Fruit fly (Drosophila melanogaster) whole organism, embryonic: ENCODE measurements around the gene Naxd.
A peak's percentile ranks its signal among the peaks of the same experiment; 100 is the strongest.

Experiments used
- Aef1 ChIP-seq: fragments of 200-800 bp; sonication (Bioruptor generic); IDR thresholded peaks from 3 replicates; pipeline ENCODE4 v1.3.6; 2022; ENCODE audit warnings: missing biosample characterization, missing genetic modification characterization
- CG10366 ChIP-seq: fragments of 200-800 bp; sonication (Bioruptor generic); IDR thresholded peaks from 2 replicates; pipeline ENCODE4 v1.3.6; 2022; ENCODE audit warnings: missing biosample characterization, missing genetic modification characterization
- CG10543 ChIP-seq: fragments of 200-800 bp; sonication (Bioruptor generic); optimal IDR thresholded peaks from 3 replicates; lab custom pipeline; 2017; ENCODE audit warnings: missing biosample characterization, mild to moderate bottlenecking, missing genetic modification characterization, moderate library complexity
- CG10565 ChIP-seq: fragments of 200-800 bp; sonication (Bioruptor generic); optimal IDR thresholded peaks from 3 replicates; lab custom pipeline; 2016; ENCODE audit warnings: missing biosample characterization, mild to moderate bottlenecking, missing genetic modification characterization
- CG12071 ChIP-seq: fragments of 200-800 bp; sonication (Bioruptor generic); optimal IDR thresholded peaks from 3 replicates; lab custom pipeline; 2018; ENCODE audit warnings: missing biosample characterization, mild to moderate bottlenecking, missing genetic modification characterization
- CG1603 ChIP-seq: fragments of 200-800 bp; sonication (Bioruptor generic); optimal IDR thresholded peaks from 2 replicates; lab custom pipeline; 2019; ENCODE audit warnings: missing biosample characterization, mild to moderate bottlenecking, missing genetic modification characterization, moderate library complexity
- CG16779 ChIP-seq: fragments of 200-800 bp; sonication (Bioruptor generic); IDR thresholded peaks from 2 replicates; pipeline ENCODE4 v1.3.6; 2022; ENCODE audit warnings: missing biosample characterization, missing genetic modification characterization
- CG2889 ChIP-seq: fragments of 200-800 bp; sonication (Bioruptor generic); IDR thresholded peaks from 3 replicates; pipeline ENCODE4 v1.3.6; 2022; ENCODE audit warnings: missing biosample characterization, missing genetic modification characterization
- CG31224 ChIP-seq: fragments of 200-800 bp; sonication (Bioruptor generic); IDR thresholded peaks from 2 replicates; pipeline ENCODE4 v1.3.6; 2022; ENCODE audit warnings: missing biosample characterization, missing genetic modification characterization
- CG6254 ChIP-seq: fragments of 200-800 bp; sonication (Bioruptor generic); optimal IDR thresholded peaks from 3 replicates; lab custom pipeline; 2017; ENCODE audit warnings: mild to moderate bottlenecking, missing biosample characterization, missing genetic modification reagents, missing genetic modification characterization
- CG6683 ChIP-seq: fragments of 200-800 bp; sonication (Bioruptor generic); optimal IDR thresholded peaks from 2 replicates; lab custom pipeline; 2017; ENCODE audit warnings: missing biosample characterization, mild to moderate bottlenecking, missing genetic modification characterization, missing genetic modification reagents
- CG7372 ChIP-seq: fragments of 200-800 bp; sonication (Bioruptor generic); IDR thresholded peaks from 2 replicates; pipeline ENCODE4 v1.3.6; 2022; ENCODE audit warnings: missing biosample characterization, missing genetic modification characterization
- CTCF ChIP-seq: fragments of 200-800 bp; sonication (Bioruptor generic); optimal IDR thresholded peaks from 2 replicates; lab custom pipeline; 2017; ENCODE audit warnings: missing biosample characterization, mild to moderate bottlenecking, missing genetic modification characterization, moderate library complexity
- Doc2 ChIP-seq: fragments of 200-800 bp; sonication (Bioruptor generic); IDR thresholded peaks from 2 replicates; pipeline ENCODE4 v1.3.6; 2022; ENCODE audit warnings: missing biosample characterization, missing genetic modification characterization
- Dp ChIP-seq: fragments of 200-800 bp; sonication (Bioruptor generic); optimal IDR thresholded peaks from 2 replicates; lab custom pipeline; 2018; ENCODE audit warnings: missing biosample characterization, mild to moderate bottlenecking, missing genetic modification characterization, moderate library complexity
- Ets65A ChIP-seq: fragments of 200-800 bp; sonication (Bioruptor generic); peaks from one replicate; lab custom pipeline; 2016; ENCODE audit warnings: missing biosample characterization, missing genetic modification characterization
- Fer1 ChIP-seq: fragments of 200-800 bp; sonication (Bioruptor generic); optimal IDR thresholded peaks from 2 replicates; lab custom pipeline; 2017; ENCODE audit warnings: missing biosample characterization, mild to moderate bottlenecking, missing genetic modification characterization
- HHEX ChIP-seq: fragments of 200-800 bp; sonication (Bioruptor generic); optimal IDR thresholded peaks from 3 replicates; lab custom pipeline; 2017; ENCODE audit warnings: missing biosample characterization, mild to moderate bottlenecking, missing genetic modification characterization, missing genetic modification reagents
- Hr51 ChIP-seq, 2 experiments: fragments of 200-800 bp; sonication (Bioruptor generic); optimal IDR thresholded peaks; 2 replicates in 1 of 2; 3 replicates in 1 of 2; lab custom pipeline; 2016 to 2018; ENCODE audit warnings: missing biosample characterization in 2 of 2, missing genetic modification characterization in 2 of 2, mild to moderate bottlenecking in 1 of 2, moderate library complexity in 1 of 2
- Mad ChIP-seq: fragments of 200-800 bp; sonication (Bioruptor generic); optimal IDR thresholded peaks from 2 replicates; lab custom pipeline; 2016; ENCODE audit warnings: missing biosample characterization, missing genetic modification characterization
- NC2α ChIP-seq: fragments of 200-800 bp; sonication (Bioruptor generic); optimal IDR thresholded peaks from 2 replicates; lab custom pipeline; 2016; ENCODE audit warnings: missing biosample characterization, missing genetic modification characterization
- Nf-YB ChIP-seq: fragments of 200-800 bp; sonication (Bioruptor generic); optimal IDR thresholded peaks from 3 replicates; lab custom pipeline; 2019; ENCODE audit warnings: missing biosample characterization, mild to moderate bottlenecking, missing genetic modification characterization, moderate library complexity
- Optix ChIP-seq: fragments of 200-800 bp; sonication (Bioruptor generic); IDR thresholded peaks from 3 replicates; pipeline ENCODE4 v1.3.6; 2022; ENCODE audit warnings: missing biosample characterization, missing genetic modification characterization
- Rfx ChIP-seq: fragments of 200-800 bp; sonication (Bioruptor generic); IDR thresholded peaks from 2 replicates; pipeline ENCODE4 v1.3.6; 2022; ENCODE audit warnings: missing biosample characterization, missing genetic modification characterization
- Six4 ChIP-seq: fragments of 200-800 bp; sonication (Bioruptor generic); optimal IDR thresholded peaks from 2 replicates; lab custom pipeline; 2016; ENCODE audit warnings: missing biosample characterization, missing genetic modification characterization
- Ssrp ChIP-seq: fragments of 200-800 bp; sonication (Bioruptor generic); optimal IDR thresholded peaks from 2 replicates; lab custom pipeline; 2018; ENCODE audit warnings: missing biosample characterization, mild to moderate bottlenecking, missing genetic modification characterization, moderate library complexity
- Trl ChIP-seq, 3 experiments: fragments of >200 bp in 2 of 3; fragments of 200-800 bp in 1 of 3; sonication (Bioruptor generic) in 1 of 3; optimal IDR thresholded peaks; 2 replicates in 1 of 3; 3 replicates in 2 of 3; lab custom pipeline; 2016 to 2017; ENCODE audit warnings: missing biosample characterization in 1 of 3, missing genetic modification characterization in 1 of 3
- ase ChIP-seq: fragments of 200-800 bp; sonication (Bioruptor generic); IDR thresholded peaks from 3 replicates; pipeline ENCODE4 v1.3.6; 2022; ENCODE audit warnings: missing biosample characterization, missing genetic modification characterization
- cg ChIP-seq: fragments of 200-800 bp; sonication (Bioruptor generic); optimal IDR thresholded peaks from 3 replicates; lab custom pipeline; 2019; ENCODE audit warnings: missing biosample characterization, mild to moderate bottlenecking, missing genetic modification characterization, moderate library complexity
- croc ChIP-seq: fragments of 200-800 bp; sonication (Bioruptor generic); conservative IDR thresholded peaks from 3 replicates; pipeline ENCODE4 v1.3.6; 2022; ENCODE audit warnings: missing biosample characterization, missing genetic modification characterization
- crp ChIP-seq, 2 experiments: fragments of 200-800 bp; sonication (Bioruptor generic); optimal IDR thresholded peaks; 2 replicates in 1 of 2; 3 replicates in 1 of 2; lab custom pipeline; 2017; ENCODE audit warnings: missing biosample characterization in 2 of 2, missing genetic modification characterization in 2 of 2, mild to moderate bottlenecking in 1 of 2, moderate library complexity in 1 of 2
- dati ChIP-seq: fragments of 200-800 bp; sonication (Bioruptor generic); IDR thresholded peaks from 2 replicates; pipeline ENCODE4 v1.3.6; 2022; ENCODE audit warnings: missing biosample characterization, missing genetic modification characterization
- fd96Cb ChIP-seq: fragments of 200-800 bp; sonication (Bioruptor generic); optimal IDR thresholded peaks from 2 replicates; lab custom pipeline; 2018; ENCODE audit warnings: missing biosample characterization, mild to moderate bottlenecking, missing genetic modification characterization, moderate library complexity
- ftz-f1 ChIP-seq: fragments of 200-800 bp; sonication (Bioruptor generic); optimal IDR thresholded peaks from 2 replicates; lab custom pipeline; 2016; ENCODE audit warnings: missing biosample characterization, missing genetic modification characterization
- gfzf ChIP-seq: fragments of 200-800 bp; sonication (Bioruptor generic); optimal IDR thresholded peaks from 2 replicates; lab custom pipeline; 2016; ENCODE audit warnings: missing biosample characterization, mild to moderate bottlenecking, missing genetic modification characterization, moderate library complexity
- grn ChIP-seq: fragments of 200-800 bp; sonication (Bioruptor generic); optimal IDR thresholded peaks from 3 replicates; lab custom pipeline; 2017; ENCODE audit warnings: missing biosample characterization, missing genetic modification characterization
- gsb ChIP-seq: fragments of 200-800 bp; sonication (Bioruptor generic); IDR thresholded peaks from 2 replicates; pipeline ENCODE4 v1.3.6; 2022; ENCODE audit warnings: missing biosample characterization, missing genetic modification characterization
- hth ChIP-seq: fragments of >200 bp; optimal IDR thresholded peaks from 2 replicates; lab custom pipeline; 2017; ENCODE audit warnings: inconsistent platforms
- lilli ChIP-seq: fragments of 200-800 bp; sonication (Bioruptor generic); optimal IDR thresholded peaks from 3 replicates; lab custom pipeline; 2016; ENCODE audit warnings: missing biosample characterization, missing genetic modification characterization
- onecut ChIP-seq: fragments of 200-800 bp; sonication (Bioruptor generic); IDR thresholded peaks from 2 replicates; pipeline ENCODE4 v1.3.6; 2022; ENCODE audit warnings: missing biosample characterization, missing genetic modification characterization
- pan ChIP-seq, 4 experiments: fragments of >200 bp in 3 of 4; fragments of 200-800 bp in 1 of 4; sonication (Bioruptor generic) in 1 of 4; optimal IDR thresholded peaks in 3 of 4; IDR thresholded peaks in 1 of 4; 2 replicates each; pipeline versions ENCODE4 v1.3.6 to Lab custom; 2017 to 2022; ENCODE audit warnings: missing biosample characterization in 2 of 4, missing genetic modification characterization in 2 of 4, mixed read lengths in 1 of 4
- pita ChIP-seq: fragments of 200-800 bp; sonication (Bioruptor generic); optimal IDR thresholded peaks from 2 replicates; lab custom pipeline; 2017; ENCODE audit warnings: missing biosample characterization, mild to moderate bottlenecking, missing genetic modification characterization
- psq ChIP-seq: fragments of 200-800 bp; sonication (Bioruptor generic); optimal IDR thresholded peaks from 2 replicates; lab custom pipeline; 2017; ENCODE audit warnings: missing biosample characterization, missing genetic modification characterization
- ranshi ChIP-seq: fragments of 200-800 bp; sonication (Bioruptor generic); IDR thresholded peaks from 2 replicates; pipeline ENCODE4 v1.3.6; 2022; ENCODE audit warnings: missing biosample characterization, missing genetic modification characterization
- repo ChIP-seq: fragments of 200-800 bp; sonication (Bioruptor generic); optimal IDR thresholded peaks from 2 replicates; lab custom pipeline; 2016; ENCODE audit warnings: missing biosample characterization, missing genetic modification characterization
- sna ChIP-seq: fragments of 200-800 bp; sonication (Bioruptor generic); IDR thresholded peaks from 2 replicates; pipeline ENCODE4 v1.3.6; 2022; ENCODE audit warnings: missing biosample characterization, missing genetic modification characterization; ENCODE audit not compliant: partially characterized antibody
- ssp ChIP-seq: fragments of 200-800 bp; sonication (Bioruptor generic); IDR thresholded peaks from 2 replicates; pipeline ENCODE4 v1.3.6; 2022; ENCODE audit warnings: missing biosample characterization, missing genetic modification characterization
- toy ChIP-seq: fragments of 200-800 bp; sonication (Bioruptor generic); IDR thresholded peaks from 2 replicates; pipeline ENCODE4 v1.3.6; 2022; ENCODE audit warnings: missing biosample characterization, missing genetic modification characterization
- usp ChIP-seq: fragments of >200 bp; optimal IDR thresholded peaks from 2 replicates; lab custom pipeline; 2017; ENCODE audit warnings: missing biosample characterization, missing genetic modification characterization
- wdn ChIP-seq: fragments of 200-800 bp; sonication (Bioruptor generic); IDR thresholded peaks from 2 replicates; pipeline ENCODE4 v1.3.6; 2022; ENCODE audit warnings: missing biosample characterization, missing genetic modification characterization

Naxd gene

DNA sequence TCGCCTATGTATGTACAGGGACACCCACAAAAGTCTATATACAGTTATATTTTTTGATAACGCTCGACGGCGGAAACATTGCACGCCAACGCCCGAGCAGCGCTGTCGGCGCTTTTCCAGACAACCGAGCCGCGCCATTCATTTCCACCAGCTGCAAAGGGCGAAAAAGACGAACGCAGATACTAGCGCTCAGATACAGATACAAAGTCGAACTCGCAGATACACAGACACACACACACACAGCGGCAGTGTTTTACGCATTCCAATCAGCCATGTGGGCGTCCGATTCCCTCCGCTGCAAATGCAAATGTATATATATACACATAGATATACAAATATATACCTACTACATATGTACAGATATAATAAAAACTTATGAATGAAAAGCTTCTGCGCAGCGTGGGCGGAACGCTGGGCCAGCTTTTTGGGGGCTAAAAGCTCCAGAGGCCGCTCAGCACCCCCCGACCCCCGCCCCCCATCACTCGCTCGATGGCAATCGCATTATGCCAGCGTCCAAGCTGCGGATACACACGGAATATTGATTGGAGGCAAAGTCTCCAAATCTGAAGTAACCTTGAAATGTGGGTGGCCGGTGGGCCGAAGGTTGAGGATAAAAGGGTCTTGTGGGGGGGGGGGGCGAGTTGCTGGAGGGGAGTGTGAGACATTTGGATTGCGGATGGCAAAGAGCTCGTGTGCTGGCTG lies 5.9 kb downstream of the Naxd start (continued):
- TF ChIP-seq wdn (0 out of 2 replicates have a peak, but pooled peaks have one; percentile 39), lilli (no peak), Ssrp (no peak), Hr51 (GFP tag; optimal IDR thresholded peaks at IDR 0.05; lab: Kevin White, UChicago) (no peak), NC2α (no peak), Optix (GFP tag; lab: Robert Waterston, UW) (no peak), cg (GFP tag; lab: Kevin White, UChicago) (peak; percentile 85), CG10366 (GFP tag; lab: Robert Waterston, UW) (no peak), grn (GFP tag; lab: Kevin White, UChicago) (peak; percentile 81), CG12071 (GFP tag; lab: Kevin White, UChicago) (no peak), croc (GFP tag; lab: Robert Waterston, UW) (no peak), ssp (GFP tag; lab: Robert Waterston, UW) (no peak), sna (0 out of 2 replicates have a peak, but pooled peaks have one; percentile 37), Trl (optimal IDR thresholded peaks at IDR 0.05; lab: Kevin White, UChicago) (no peak), Trl (GFP tag; optimal IDR thresholded peaks at IDR 0.05; lab: Kevin White, UChicago) (no peak), toy (no peak), psq (no peak), CG6254 (GFP tag; lab: Kevin White, UChicago) (no peak), HHEX (GFP tag; lab: Kevin White, UChicago) (no peak), Doc2 (GFP tag; lab: Robert Waterston, UW) (no peak), ftz-f1 (GFP tag; lab: Kevin White, UChicago) (peak; percentile 98), onecut (GFP tag; lab: Robert Waterston, UW) (peak; percentile 99), CG31224 (GFP tag; lab: Robert Waterston, UW) (no peak), Dp (no peak), hth (lab: Kevin White, UChicago) (no peak), Aef1 (GFP tag; lab: Robert Waterston, UW) (no peak), pita (GFP tag; lab: Kevin White, UChicago) (no peak), Nf-YB (GFP tag; lab: Kevin White, UChicago) (no peak), fd96Cb (tag; lab: Kevin White, UChicago) (no peak), gfzf (GFP tag; lab: Kevin White, UChicago) (no peak), CG16779 (GFP tag; lab: Robert Waterston, UW) (0 out of 2 replicates have a peak, but pooled peaks have one; percentile 36), gsb (GFP tag; lab: Robert Waterston, UW) (no peak), dati (no peak), CTCF (GFP tag; lab: Kevin White, UChicago) (no peak), Ets65A (GFP tag; lab: Kevin White, UChicago) (no peak), CG7372 (GFP tag; lab: Robert Waterston, UW) (no peak), ase (GFP tag; lab: Robert Waterston, UW) (0 out of 3 replicates have a peak, but pooled peaks have one; percentile 26), Fer1 (GFP tag; lab: Kevin White, UChicago) (peak; percentile 14), usp (GFP tag; lab: Kevin White, UChicago) (no peak), ranshi (GFP tag; lab: Robert Waterston, UW) (no peak), crp (GFP tag; optimal IDR thresholded peaks at IDR 0.05; lab: Kevin White, UChicago) (no peak), Rfx (GFP tag; lab: Robert Waterston, UW) (peak; percentile 9; the same call in 1 of the 2 replicates), Mad (GFP tag; lab: Kevin White, UChicago) (no peak), repo (GFP tag; lab: Kevin White, UChicago) (no peak), CG10565 (no peak), CG2889 (GFP tag; lab: Robert Waterston, UW) (no peak), Six4 (GFP tag; lab: Kevin White, UChicago) (no peak), CG6683 (peak; percentile 7), CG10543 (GFP tag; lab: Kevin White, UChicago) (peak; percentile 87), CG1603 (tag; lab: Kevin White, UChicago) (no peak), pan (optimal IDR thresholded peaks at IDR 0.05; lab: Kevin White, UChicago) (no peak), pan (GFP tag; optimal IDR thresholded peaks at IDR 0.05 in 1 of 2, IDR thresholded peaks at IDR 0.05 in 1 of 2) (no peak)
